Fruit fly (Drosophila melanogaster) whole organism, embryonic: ENCODE results near the gene RhoGAP5A.
A peak's percentile ranks its signal among the peaks of the same experiment; 100 is the strongest.

Experiments
- CG12659 ChIP-seq: fragments of 200-800 bp; sonication (Bioruptor generic); optimal IDR thresholded peaks from 3 replicates; lab custom pipeline; 2017; ENCODE audit warnings: mild to moderate bottlenecking, missing biosample characterization, missing genetic modification reagents, missing genetic modification characterization
- CG2678 ChIP-seq: fragments of 200-800 bp; sonication (Bioruptor generic); optimal IDR thresholded peaks from 3 replicates; lab custom pipeline; 2019; ENCODE audit warnings: missing biosample characterization, mild to moderate bottlenecking, missing genetic modification characterization, moderate library complexity
- CG9876 ChIP-seq: fragments of 200-800 bp; sonication (Bioruptor generic); optimal IDR thresholded peaks from 2 replicates; lab custom pipeline; 2016; ENCODE audit warnings: missing biosample characterization, missing genetic modification characterization
- CkIIα-i1 ChIP-seq: fragments of 200-800 bp; sonication (Bioruptor generic); IDR thresholded peaks from 2 replicates; pipeline ENCODE4 v1.3.6; 2022; ENCODE audit warnings: missing biosample characterization, missing genetic modification characterization
- mld ChIP-seq: fragments of 200-800 bp; sonication (Bioruptor generic); IDR thresholded peaks from 3 replicates; pipeline ENCODE4 v1.3.6; 2022; ENCODE audit warnings: missing biosample characterization, missing genetic modification characterization; ENCODE audit not compliant: partially characterized antibody
- onecut ChIP-seq: fragments of 200-800 bp; sonication (Bioruptor generic); IDR thresholded peaks from 2 replicates; pipeline ENCODE4 v1.3.6; 2022; ENCODE audit warnings: missing biosample characterization, missing genetic modification characterization
- tap ChIP-seq: fragments of 200-800 bp; optimal IDR thresholded peaks from 3 replicates; lab custom pipeline; 2019; ENCODE audit warnings: missing biosample characterization, mild to moderate bottlenecking, missing genetic modification characterization, moderate library complexity
- zen2 ChIP-seq: fragments of 200-800 bp; sonication (Bioruptor generic); IDR thresholded peaks from 3 replicates; pipeline ENCODE4 v1.3.6; 2022; ENCODE audit warnings: missing biosample characterization, missing genetic modification characterization; ENCODE audit not compliant: partially characterized antibody

DNA sequence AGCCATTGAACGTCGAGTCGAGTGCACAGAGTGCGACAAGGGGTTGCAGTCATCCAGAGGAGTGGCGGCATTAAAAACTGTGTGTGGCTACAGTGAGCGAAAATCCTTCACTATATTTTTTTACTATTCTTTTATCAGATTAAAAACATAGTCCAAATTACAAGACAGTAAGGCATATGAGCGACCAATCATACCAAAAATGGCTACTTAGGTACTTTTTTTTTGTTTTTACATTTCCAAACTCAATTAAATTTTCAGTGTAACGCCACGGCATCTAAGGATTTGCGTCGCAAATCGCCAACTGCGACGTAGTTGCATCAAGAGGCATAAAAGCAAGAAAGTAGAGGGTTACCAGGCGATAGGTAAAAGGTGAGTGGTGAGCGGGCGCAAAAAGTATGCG is 20.5 kb upstream of the RhoGAP5A start:
- TF ChIP-seq mld (GFP tag; lab: Robert Waterston, UW) = no peak
- no peak for TF ChIP-seq CG9876 (GFP tag; lab: Kevin White, UChicago)
- TF ChIP-seq CkIIα-i1 (GFP tag; lab: Robert Waterston, UW) = no peak
- no peak for TF ChIP-seq CG12659 (GFP tag; lab: Kevin White, UChicago)
- peak; percentile 39 for TF ChIP-seq onecut (GFP tag; lab: Robert Waterston, UW)
- peak; percentile 53 for TF ChIP-seq CG2678 (tag; lab: Kevin White, UChicago)
- no peak for TF ChIP-seq tap (tag; lab: Kevin White, UChicago)
- no peak for TF ChIP-seq zen2
